Fruit fly (Drosophila melanogaster): ENCODE data around the gene Ccdc85.
A peak's percentile ranks its signal among the peaks of the same experiment; 100 is the strongest.

Gene Ccdc85

DNA sequence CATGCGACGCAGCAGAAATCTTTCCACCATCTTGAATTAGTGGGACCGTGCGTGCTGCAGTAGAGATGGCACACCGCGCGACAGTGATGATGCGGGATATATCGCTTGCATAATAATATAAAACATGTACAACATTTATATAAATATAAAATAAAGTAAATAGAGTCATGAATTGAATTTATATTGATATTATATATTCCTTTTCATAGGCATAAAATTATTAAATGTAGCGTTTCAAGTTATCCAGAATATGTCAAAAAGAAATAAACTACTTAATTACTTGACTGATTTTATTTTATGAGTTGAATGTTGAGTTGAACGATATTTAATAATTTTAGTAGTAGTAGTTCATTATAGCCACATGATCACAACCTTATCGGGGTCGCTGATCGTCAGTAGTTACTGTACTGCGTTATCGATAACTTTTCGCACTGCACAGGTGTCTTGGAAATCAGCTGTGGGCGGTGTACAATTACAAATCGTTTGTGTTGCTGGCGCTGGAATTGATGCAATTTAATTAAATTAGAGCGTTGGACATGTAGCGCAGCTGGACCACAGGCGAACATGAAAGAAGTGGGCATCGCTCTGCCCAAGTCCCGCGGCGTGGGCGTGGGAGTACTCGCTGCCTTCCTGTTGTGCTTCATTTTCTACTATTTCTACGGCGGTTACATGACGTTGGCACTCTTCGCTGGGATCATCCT is 11.3 kb upstream of the Ccdc85 start, which contains the start of the genes Chd1 and Bem46 (continued):
- TF ChIP-seq CG11723 (GFP tag; optimal IDR thresholded peaks at IDR 0.05) (no peak), CG16779 (GFP tag; IDR thresholded peaks at IDR 0.05) (0 out of 2 replicates have a peak, but pooled peaks have one; percentile 6), CG10462 (GFP tag; optimal IDR thresholded peaks at IDR 0.05) (peak; percentile 72), CG15269 (tag; optimal IDR thresholded peaks at IDR 0.05) (peak; percentile 87), CG17802 (tag; optimal IDR thresholded peaks at IDR 0.05) (peak; percentile 50), Lhr (GFP tag; optimal IDR thresholded peaks at IDR 0.05) (no peak), en (GFP tag; optimal IDR thresholded peaks at IDR 0.05) (no peak), hbn (GFP tag; IDR thresholded peaks at IDR 0.05; ENCODE audit: partially characterized antibody) (no peak), CG1792 (GFP tag; optimal IDR thresholded peaks at IDR 0.05) (peak; percentile 38), CG30403 (GFP tag; optimal IDR thresholded peaks at IDR 0.05) (peak; percentile 93), tap (tag; optimal IDR thresholded peaks at IDR 0.05) (no peak), Awh (GFP tag; IDR thresholded peaks at IDR 0.05) (peak; percentile 75), CG18619 (GFP tag; optimal IDR thresholded peaks at IDR 0.05) (peak; percentile 88), Vsx1 (GFP tag; optimal IDR thresholded peaks at IDR 0.05) (no peak), Sox100B (GFP tag; optimal IDR thresholded peaks at IDR 0.05) (no peak), CG2202 (tag; optimal IDR thresholded peaks at IDR 0.05) (peak; percentile 54), lmd (GFP tag; IDR thresholded peaks at IDR 0.05) (peak; percentile 90), Hr3 (GFP tag; optimal IDR thresholded peaks at IDR 0.05) (peak; percentile 92), CG10366 (GFP tag; IDR thresholded peaks at IDR 0.05) (peak; percentile 78), CG16815 (GFP tag; optimal IDR thresholded peaks at IDR 0.05) (peak; percentile 90), CG8388 (GFP tag; optimal IDR thresholded peaks at IDR 0.05) (peak; percentile 91), CG30020 (tag; optimal IDR thresholded peaks at IDR 0.05) (peak; percentile 82), CG11085 (GFP tag; IDR thresholded peaks at IDR 0.05) (peak; percentile 57; the same call in 1 of the 2 replicates), ham (GFP tag; IDR thresholded peaks at IDR 0.05) (peak; percentile 66; the same call in 1 of the 2 replicates), CG31388 (GFP tag; optimal IDR thresholded peaks at IDR 0.05) (peak; percentile 11), Six4 (GFP tag; optimal IDR thresholded peaks at IDR 0.05) (peak; percentile 88), MTF-1 (GFP tag; optimal IDR thresholded peaks at IDR 0.05; ENCODE audit: borderline replicate concordance) (peak; percentile 37), CrebB (tag; optimal IDR thresholded peaks at IDR 0.05) (peak; percentile 31), fd3F (GFP tag; optimal IDR thresholded peaks at IDR 0.05) (peak; percentile 84), ara (GFP tag; IDR thresholded peaks at IDR 0.05) (peak; percentile 4; the same call in 1 of the 2 replicates), CG11398 (GFP tag; optimal IDR thresholded peaks at IDR 0.05) (no peak), eyg (GFP tag; optimal IDR thresholded peaks at IDR 0.05) (peak; percentile 58), Atf6 (GFP tag; IDR thresholded peaks at IDR 0.05) (peak; percentile 73), repo (GFP tag; optimal IDR thresholded peaks at IDR 0.05) (no peak), CG12299 (tag; optimal IDR thresholded peaks at IDR 0.05) (peak; percentile 69), pros (GFP tag; optimal IDR thresholded peaks at IDR 0.05) (peak; percentile 13), CG2116 (GFP tag; optimal IDR thresholded peaks at IDR 0.05) (peak; percentile 94), da (GFP tag; optimal IDR thresholded peaks at IDR 0.05) (no peak), corto (GFP tag; optimal IDR thresholded peaks at IDR 0.05) (no peak), CG12659 (GFP tag; optimal IDR thresholded peaks at IDR 0.05) (peak; percentile 94), HLH4C (GFP tag; IDR thresholded peaks at IDR 0.05; ENCODE audit: partially characterized antibody) (no peak), sima (GFP tag; optimal IDR thresholded peaks at IDR 0.05) (no peak), Opbp (GFP tag; IDR thresholded peaks at IDR 0.05; ENCODE audit: partially characterized antibody) (no peak; the same call in 2 of the 3 replicates), jing (GFP tag; optimal IDR thresholded peaks at IDR 0.05) (no peak), fd96Cb (tag; optimal IDR thresholded peaks at IDR 0.05) (peak; percentile 84), CG10565 (GFP tag; optimal IDR thresholded peaks at IDR 0.05) (peak; percentile 19), lola (GFP tag; optimal IDR thresholded peaks at IDR 0.05) (peak in 1 of 3 experiments; percentile 87), so (GFP tag; IDR thresholded peaks at IDR 0.05) (peak; percentile 78), Bteb2 (GFP tag; optimal IDR thresholded peaks at IDR 0.05) (peak; percentile 33)

Data from whole organism, embryonic.